Worm (Caenorhabditis elegans) whole organism, young adult: ENCODE measurements around the gene imp-2.

Experiments used
- B0035.1 ChIP-seq: sonication (generic microtip); optimal IDR thresholded peaks from 2 replicates; lab custom pipeline; 2016; ENCODE audit warnings: missing genetic modification characterization, mild to moderate bottlenecking, missing compliant biosample characterization, missing genotype, missing genetic modification reagents
- B0261.1 ChIP-seq: sonication (generic microtip); optimal IDR thresholded peaks from 2 replicates; lab custom pipeline; 2016; ENCODE audit warnings: mild to moderate bottlenecking, missing genetic modification characterization, moderate library complexity, missing compliant biosample characterization
- B0336.3 ChIP-seq: fragments of 200-800 bp; sonication (Bioruptor generic); IDR thresholded peaks from 2 replicates; pipeline ENCODE4 v1.3.6; 2022; ENCODE audit warnings: missing genetic modification characterization, missing compliant biosample characterization
- C06A6.2 ChIP-seq: fragments of 200-800 bp; sonication (Bioruptor generic); conservative IDR thresholded peaks from 2 replicates; pipeline ENCODE4 v1.3.6; 2022; ENCODE audit warnings: missing genetic modification characterization, missing compliant biosample characterization
- F33H1.4 ChIP-seq: fragments of 200-800 bp; sonication (Bioruptor generic); IDR thresholded peaks from 2 replicates; pipeline ENCODE4 v1.3.6; 2022; ENCODE audit warnings: missing genetic modification reagents, missing genetic modification characterization, missing compliant biosample characterization
- F37B4.10 ChIP-seq: fragments of 200-800 bp; sonication (Bioruptor generic); IDR thresholded peaks from 2 replicates; pipeline ENCODE4 v1.3.6; 2022; ENCODE audit warnings: missing genetic modification characterization, missing compliant biosample characterization
- F39B2.1 ChIP-seq: fragments of 200-800 bp; sonication (Bioruptor generic); IDR thresholded peaks from 2 replicates; pipeline ENCODE4 v1.3.6; 2022; ENCODE audit warnings: missing genetic modification reagents, missing genetic modification characterization, missing compliant biosample characterization
- F49E8.2 ChIP-seq: sonication (generic microtip); optimal IDR thresholded peaks from 3 replicates; lab custom pipeline; 2017; ENCODE audit warnings: missing genetic modification characterization, mild to moderate bottlenecking, missing compliant biosample characterization, antibody characterized with exemption, moderate library complexity; ENCODE audit not compliant: insufficient read depth
- K12H6.12 ChIP-seq: fragments of 200-800 bp; sonication (Bioruptor generic); optimal IDR thresholded peaks from 2 replicates; lab custom pipeline; 2018; ENCODE audit warnings: mild to moderate bottlenecking, missing genetic modification characterization, missing compliant biosample characterization
- Y53F4B.3 ChIP-seq: fragments of 200-800 bp; sonication (Bioruptor generic); IDR thresholded peaks from 2 replicates; pipeline ENCODE4 v1.3.6; 2022; ENCODE audit warnings: missing genetic modification reagents, missing genetic modification characterization, missing compliant biosample characterization
- Y56A3A.18 ChIP-seq: fragments of 200-800 bp; sonication (Bioruptor generic); IDR thresholded peaks from 2 replicates; pipeline ENCODE4 v1.3.6; 2022; ENCODE audit warnings: missing genetic modification reagents, missing genetic modification characterization, missing compliant biosample characterization
- Y95B8A.8 ChIP-seq: fragments of 200-800 bp; sonication (Bioruptor generic); IDR thresholded peaks from 2 replicates; pipeline ENCODE4 v1.3.6; 2022; ENCODE audit warnings: missing genetic modification reagents, missing genetic modification characterization, missing compliant biosample characterization
- ama-1 ChIP-seq, 3 experiments: fragments of 150-350 bp in 1 of 3; sonication (generic microtip) in 2 of 3; optimal IDR thresholded peaks; 2 replicates each; lab custom pipeline; 2014 to 2018; ENCODE audit warnings: missing biosample characterization in 2 of 3, missing genetic modification characterization in 2 of 3, missing genetic modification reagents in 2 of 3
- aptf-3 ChIP-seq: fragments of 200-800 bp; sonication (Bioruptor generic); IDR thresholded peaks from 2 replicates; pipeline ENCODE4 v1.3.6; 2022; ENCODE audit warnings: missing genetic modification characterization, missing compliant biosample characterization
- atf-7 ChIP-seq: sonication (generic microtip); optimal IDR thresholded peaks from 2 replicates; lab custom pipeline; 2017; ENCODE audit warnings: mild to moderate bottlenecking, missing genetic modification characterization, missing compliant biosample characterization
- athp-1 ChIP-seq: sonication (generic microtip); optimal IDR thresholded peaks from 2 replicates; lab custom pipeline; 2017; ENCODE audit warnings: mild to moderate bottlenecking, missing genetic modification characterization, missing compliant biosample characterization
- ceh-40 ChIP-seq: fragments of 200-800 bp; sonication (Bioruptor generic); IDR thresholded peaks from 2 replicates; pipeline ENCODE4 v1.3.6; 2022; ENCODE audit warnings: missing genetic modification characterization, missing compliant biosample characterization
- ceh-79 ChIP-seq: sonication (generic microtip); optimal IDR thresholded peaks from 2 replicates; lab custom pipeline; 2017; ENCODE audit warnings: mild to moderate bottlenecking, missing genetic modification characterization, missing compliant biosample characterization
- ceh-91 ChIP-seq: fragments of 200-800 bp; sonication (Bioruptor generic); IDR thresholded peaks from 2 replicates; pipeline ENCODE4 v1.3.6; 2022; ENCODE audit warnings: missing genetic modification reagents, missing genetic modification characterization, missing compliant biosample characterization
- dox-1 ChIP-seq: fragments of 200-800 bp; sonication (Bioruptor generic); IDR thresholded peaks from 2 replicates; pipeline ENCODE4 v1.3.6; 2022; ENCODE audit warnings: missing genetic modification reagents, missing genetic modification characterization, missing compliant biosample characterization
- egl-18 ChIP-seq: fragments of 200-800 bp; sonication (Bioruptor generic); IDR thresholded peaks from 2 replicates; pipeline ENCODE4 v1.3.6; 2022; ENCODE audit warnings: missing genetic modification reagents, missing genetic modification characterization, missing compliant biosample characterization
- ekl-4 ChIP-seq: fragments of 200-800 bp; sonication (Bioruptor generic); IDR thresholded peaks from 2 replicates; pipeline ENCODE4 v1.3.6; 2022; ENCODE audit warnings: missing genetic modification reagents, missing genetic modification characterization, missing compliant biosample characterization
- hlh-12 ChIP-seq: sonication (generic microtip); optimal IDR thresholded peaks from 2 replicates; lab custom pipeline; 2016; ENCODE audit warnings: missing genetic modification characterization, missing compliant biosample characterization
- hmg-1.2 ChIP-seq: fragments of 200-800 bp; sonication (Bioruptor generic); IDR thresholded peaks from 2 replicates; pipeline ENCODE4 v1.3.6; 2022; ENCODE audit warnings: missing genetic modification reagents, missing genetic modification characterization, missing compliant biosample characterization
- hrde-1 ChIP-seq: sonication (generic microtip); optimal IDR thresholded peaks from 2 replicates; lab custom pipeline; 2016; ENCODE audit warnings: missing genetic modification characterization, mild to moderate bottlenecking, missing compliant biosample characterization, moderate library complexity, missing genotype, missing genetic modification reagents, borderline replicate concordance
- hsf-1 ChIP-seq: fragments of 200-800 bp; sonication (Bioruptor generic); IDR thresholded peaks from 2 replicates; pipeline ENCODE4 v1.3.6; 2022; ENCODE audit warnings: missing genetic modification reagents, missing genetic modification characterization, missing compliant biosample characterization
- lin-40 ChIP-seq: sonication (generic microtip); optimal IDR thresholded peaks from 2 replicates; lab custom pipeline; 2016; ENCODE audit warnings: missing genetic modification characterization, mild to moderate bottlenecking, missing compliant biosample characterization, missing genotype, missing genetic modification reagents
- madf-3 ChIP-seq: fragments of 200-800 bp; sonication (Bioruptor generic); IDR thresholded peaks from 2 replicates; pipeline ENCODE4 v1.3.6; 2022; ENCODE audit warnings: missing genetic modification reagents, missing genetic modification characterization, missing compliant biosample characterization
- mel-28 ChIP-seq: sonication (generic microtip); optimal IDR thresholded peaks from 2 replicates; lab custom pipeline; 2016; ENCODE audit warnings: borderline replicate concordance, mild to moderate bottlenecking, missing genetic modification characterization, missing compliant biosample characterization
- mes-4 ChIP-seq: sonication (generic microtip); optimal IDR thresholded peaks from 2 replicates; lab custom pipeline; 2016; ENCODE audit warnings: missing genotype, missing genetic modification characterization, missing compliant biosample characterization
- mxl-1 ChIP-seq: sonication (generic microtip); optimal IDR thresholded peaks from 2 replicates; lab custom pipeline; 2016; ENCODE audit warnings: missing genetic modification characterization, missing compliant biosample characterization
- nfya-1 ChIP-seq: sonication (generic microtip); optimal IDR thresholded peaks from 2 replicates; lab custom pipeline; 2017; ENCODE audit warnings: antibody characterized with exemption, missing compliant biosample characterization, missing genetic modification characterization, borderline replicate concordance; ENCODE audit not compliant: insufficient read depth
- pbrm-1 ChIP-seq: fragments of 200-800 bp; sonication (Bioruptor generic); IDR thresholded peaks from 2 replicates; pipeline ENCODE4 v1.3.6; 2022; ENCODE audit warnings: missing genetic modification reagents, missing genetic modification characterization, missing compliant biosample characterization
- pha-4 ChIP-seq: fragments of 150-350 bp; sonication (generic microtip); optimal IDR thresholded peaks from 2 replicates; lab custom pipeline; 2014; ENCODE audit warnings: missing biosample characterization, missing genetic modification reagents, missing genetic modification characterization
- rec-8 ChIP-seq, 2 experiments: sonication (generic microtip); optimal IDR thresholded peaks; 2 replicates each; lab custom pipeline; 2016; ENCODE audit warnings: mild to moderate bottlenecking in 2 of 2, missing genetic modification characterization in 2 of 2, missing genetic modification reagents in 2 of 2, missing genotype in 2 of 2, missing biosample characterization in 1 of 2, missing compliant biosample characterization in 1 of 2, moderate library complexity in 1 of 2
- repo-1 ChIP-seq: sonication (generic microtip); optimal IDR thresholded peaks from 2 replicates; lab custom pipeline; 2017; ENCODE audit warnings: mild to moderate bottlenecking, missing genetic modification characterization, missing compliant biosample characterization
- sdz-38 ChIP-seq: sonication (generic microtip); optimal IDR thresholded peaks from 2 replicates; lab custom pipeline; 2016; ENCODE audit warnings: missing genotype, missing genetic modification characterization, missing compliant biosample characterization
- sea-2 ChIP-seq: fragments of 200-800 bp; sonication (Bioruptor generic); IDR thresholded peaks from 2 replicates; pipeline ENCODE4 v1.3.6; 2022; ENCODE audit warnings: missing genetic modification characterization, missing compliant biosample characterization
- snpc-1.3 ChIP-seq: sonication (generic microtip); optimal IDR thresholded peaks from 2 replicates; lab custom pipeline; 2017; ENCODE audit warnings: missing genetic modification characterization, mild to moderate bottlenecking, missing compliant biosample characterization, antibody characterized with exemption, moderate library complexity, missing genotype, missing genetic modification reagents; ENCODE audit not compliant: insufficient read depth
- snpc-3.4 ChIP-seq: sonication (generic microtip); optimal IDR thresholded peaks from 2 replicates; lab custom pipeline; 2017; ENCODE audit warnings: missing genetic modification characterization, mild to moderate bottlenecking, missing compliant biosample characterization, antibody characterized with exemption, moderate library complexity, missing genotype, missing genetic modification reagents
- somi-1 ChIP-seq: fragments of 200-800 bp; sonication (Bioruptor generic); optimal IDR thresholded peaks from 2 replicates; lab custom pipeline; 2018; ENCODE audit warnings: mild to moderate bottlenecking, missing genetic modification characterization, missing compliant biosample characterization
- sptf-2 ChIP-seq: fragments of 200-800 bp; sonication (Bioruptor generic); optimal IDR thresholded peaks from 2 replicates; lab custom pipeline; 2018; ENCODE audit warnings: mild to moderate bottlenecking, missing genetic modification characterization, missing compliant biosample characterization
- tbx-9 ChIP-seq: sonication (generic microtip); optimal IDR thresholded peaks from 2 replicates; lab custom pipeline; 2016; ENCODE audit warnings: borderline replicate concordance, missing genetic modification characterization, inconsistent platforms, missing compliant biosample characterization
- unc-130 ChIP-seq: sonication (generic microtip); optimal IDR thresholded peaks from 2 replicates; lab custom pipeline; 2016; ENCODE audit warnings: missing genetic modification reagents, missing genetic modification characterization, missing compliant biosample characterization
- ztf-18 ChIP-seq: sonication (generic microtip); optimal IDR thresholded peaks from 2 replicates; lab custom pipeline; 2016; ENCODE audit warnings: missing genotype, mild to moderate bottlenecking, missing genetic modification characterization, missing compliant biosample characterization
- ztf-25 ChIP-seq: fragments of 200-800 bp; sonication (Bioruptor generic); IDR thresholded peaks from 2 replicates; pipeline ENCODE4 v1.3.6; 2022; ENCODE audit warnings: missing genetic modification reagents, missing genetic modification characterization, missing compliant biosample characterization
- ztf-26 ChIP-seq: sonication (generic microtip); optimal IDR thresholded peaks from 2 replicates; lab custom pipeline; 2017; ENCODE audit warnings: missing genetic modification characterization, missing compliant biosample characterization
- ztf-6 ChIP-seq: fragments of 200-800 bp; sonication (Bioruptor generic); IDR thresholded peaks from 2 replicates; pipeline ENCODE4 v1.3.6; 2022; ENCODE audit warnings: missing genetic modification reagents, missing genetic modification characterization, missing compliant biosample characterization

Gene imp-2

DNA sequence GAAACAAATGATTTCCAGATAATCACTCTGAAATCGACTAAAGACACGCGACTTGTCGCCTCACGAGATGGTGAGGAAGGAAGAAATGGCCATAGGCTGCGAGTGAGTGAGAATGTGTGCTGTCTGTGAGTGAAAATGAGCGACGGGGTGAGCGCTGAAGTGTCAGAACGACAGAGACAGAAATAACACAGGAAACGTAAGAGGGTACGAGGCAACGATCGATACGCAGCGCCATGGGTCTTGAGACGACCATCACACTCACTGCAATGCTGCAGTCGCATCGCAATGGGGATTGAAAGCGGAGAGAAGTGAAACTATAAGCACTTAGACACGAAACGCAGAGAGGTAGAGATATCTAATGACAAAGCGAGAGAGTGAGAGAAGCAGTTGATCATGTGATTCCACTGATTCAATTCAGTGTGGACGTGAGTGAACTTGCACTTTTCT is 35.9 kb downstream of the imp-2 start (continued):
- TF ChIP-seq B0035.1 = peak; percentile 46
- peak; percentile 69 for TF ChIP-seq ztf-18 (tag; lab: Kevin White, UChicago)
- 0 out of 2 replicates have a peak, but pooled peaks have one; percentile 12 for TF ChIP-seq F39B2.1 (GFP tag; lab: Robert Waterston, UW)
- TF ChIP-seq atf-7 = peak; percentile 87
- TF ChIP-seq sea-2 (GFP tag; lab: Robert Waterston, UW) = no peak
- TF ChIP-seq ztf-25 (GFP tag; lab: Robert Waterston, UW) = 0 out of 2 replicates have a peak, but pooled peaks have one; percentile 26
- peak; percentile 83 for TF ChIP-seq dox-1 (GFP tag; lab: Robert Waterston, UW)
- TF ChIP-seq F49E8.2 (tag; lab: Kevin White, UChicago) = no peak
- no peak for TF ChIP-seq hlh-12 (tag; lab: Kevin White, UChicago)
- TF ChIP-seq Y95B8A.8 (GFP tag; lab: Robert Waterston, UW) = peak; percentile 54; the same call in 1 of the 2 replicates
- no peak; the same call in 1 of the 2 replicates for TF ChIP-seq ztf-6 (GFP tag; lab: Robert Waterston, UW)
- TF ChIP-seq mel-28 (tag; lab: Kevin White, UChicago) = peak; percentile 65
- no peak for TF ChIP-seq mxl-1 (tag; lab: Kevin White, UChicago)
- TF ChIP-seq K12H6.12 (tag; lab: Kevin White, UChicago) = peak; percentile 90
- TF ChIP-seq hrde-1 = no peak
- TF ChIP-seq somi-1 (GFP tag; lab: Kevin White, UChicago) = peak; percentile 74
- TF ChIP-seq repo-1 (tag; lab: Kevin White, UChicago) = peak; percentile 79
- TF ChIP-seq egl-18 (GFP tag; lab: Robert Waterston, UW) = peak; percentile 78; the same call in 1 of the 2 replicates
- no peak for TF ChIP-seq tbx-9
- no peak for TF ChIP-seq unc-130 (GFP tag; lab: Kevin White, UChicago)
- TF ChIP-seq athp-1 (tag; lab: Kevin White, UChicago) = peak; percentile 85
- TF ChIP-seq madf-3 (GFP tag; lab: Robert Waterston, UW) = 0 out of 2 replicates have a peak, but pooled peaks have one; percentile 69
- TF ChIP-seq ceh-91 = no peak
- TF ChIP-seq hmg-1.2 = peak; percentile 94
- no peak for TF ChIP-seq sdz-38
- TF ChIP-seq lin-40 (tag; lab: Kevin White, UChicago) = peak; percentile 93
- TF ChIP-seq sptf-2 (GFP tag; lab: Kevin White, UChicago) = no peak
- peak; percentile 24 for TF ChIP-seq ama-1 (optimal IDR thresholded peaks at IDR 0.05; lab: Kevin White, UChicago)
- peak in 1 of 2 experiments; percentile 40 for TF ChIP-seq ama-1 (GFP tag; optimal IDR thresholded peaks at IDR 0.05; lab: Kevin White, UChicago)
- TF ChIP-seq hsf-1 (GFP tag; lab: Robert Waterston, UW) = 0 out of 2 replicates have a peak, but pooled peaks have one; percentile 6
- TF ChIP-seq B0336.3 (GFP tag; lab: Robert Waterston, UW) = peak; percentile 89
- no peak for TF ChIP-seq snpc-3.4
- no peak for TF ChIP-seq nfya-1
- TF ChIP-seq ceh-40 (GFP tag; lab: Robert Waterston, UW) = no peak
- TF ChIP-seq pha-4 (tag; lab: Kevin White, UChicago) = no peak
- TF ChIP-seq pbrm-1 (GFP tag; lab: Robert Waterston, UW) = peak; percentile 82; the same call in 1 of the 2 replicates
- TF ChIP-seq ceh-79 = peak; percentile 46
- TF ChIP-seq ztf-26 (tag; lab: Kevin White, UChicago) = peak; percentile 81
- TF ChIP-seq snpc-1.3 (tag; lab: Kevin White, UChicago) = no peak
- no peak for TF ChIP-seq Y56A3A.18
- no peak for TF ChIP-seq mes-4
- TF ChIP-seq rec-8 (tag; optimal IDR thresholded peaks at IDR 0.05; lab: Kevin White, UChicago) = peak in 1 of 2 experiments; percentile 7
- TF ChIP-seq F37B4.10 (GFP tag; lab: Robert Waterston, UW) = no peak
- peak; percentile 89 for TF ChIP-seq C06A6.2 (GFP tag; lab: Robert Waterston, UW)
- TF ChIP-seq aptf-3 (GFP tag; lab: Robert Waterston, UW) = no peak
- TF ChIP-seq F33H1.4 (GFP tag; lab: Robert Waterston, UW) = peak; percentile 62
- peak; percentile 74 for TF ChIP-seq ekl-4 (GFP tag; lab: Robert Waterston, UW)
- peak; percentile 8 for TF ChIP-seq B0261.1 (tag; lab: Kevin White, UChicago)
- no peak for TF ChIP-seq Y53F4B.3 (GFP tag; lab: Robert Waterston, UW)
